Worm (Caenorhabditis elegans) whole organism, L4 larva: ENCODE results near the gene H14A12.3.
A peak's percentile ranks its signal among the peaks of the same experiment; 100 is the strongest.

Source experiments
- daf-12 ChIP-seq: fragments of 150-350 bp; optimal IDR thresholded peaks from 2 replicates; lab custom pipeline; 2014; ENCODE audit warnings: missing biosample characterization, missing genetic modification reagents, missing genetic modification characterization
- jun-1 ChIP-seq: fragments of 150-350 bp; optimal IDR thresholded peaks from 2 replicates; lab custom pipeline; 2014; ENCODE audit warnings: missing biosample characterization, missing genetic modification reagents, missing genetic modification characterization
- mep-1 ChIP-seq: fragments of 150-350 bp; sonication (generic microtip); optimal IDR thresholded peaks from 3 replicates; lab custom pipeline; 2014; ENCODE audit warnings: missing biosample characterization, missing genetic modification characterization
- nhr-11 ChIP-seq: fragments of 150-350 bp; optimal IDR thresholded peaks from 2 replicates; lab custom pipeline; 2014; ENCODE audit warnings: missing biosample characterization, missing genetic modification characterization
- nhr-28 ChIP-seq: fragments of 150-350 bp; optimal IDR thresholded peaks from 2 replicates; lab custom pipeline; 2014; ENCODE audit warnings: missing biosample characterization, missing genetic modification characterization
- snpc-1.2 ChIP-seq: fragments of 200-800 bp; sonication (Bioruptor generic); IDR thresholded peaks from 2 replicates; pipeline ENCODE4 v1.3.6; 2022; ENCODE audit warnings: missing genetic modification reagents, missing genetic modification characterization, missing compliant biosample characterization
- snpc-4 ChIP-seq: fragments of 150-350 bp; optimal IDR thresholded peaks from 2 replicates; lab custom pipeline; 2014; ENCODE audit warnings: missing biosample characterization, missing genetic modification characterization

ce11 chrIII:7491931-7492330, 28.3 kb downstream of the H14A12.3 start:
- TF ChIP-seq mep-1 (tag; lab: Kevin White, UChicago) (no peak), jun-1 (tag; lab: Kevin White, UChicago) (no peak), snpc-1.2 (no peak), snpc-4 (no peak), nhr-11 (tag; lab: Kevin White, UChicago) (no peak), nhr-28 (peak; percentile 0), daf-12 (tag; lab: Kevin White, UChicago) (no peak)
